Fruit fly (Drosophila melanogaster) whole organism, embryonic: Measurements from ENCODE around the gene BTBD9.

Experiments used
- B-H2 ChIP-seq: fragments of 200-800 bp; sonication (Bioruptor generic); optimal IDR thresholded peaks from 2 replicates; lab custom pipeline; 2018; ENCODE audit warnings: missing biosample characterization, mild to moderate bottlenecking, missing genetic modification characterization
- CG10321 ChIP-seq: fragments of 200-800 bp; sonication (Bioruptor generic); IDR thresholded peaks from 2 replicates; pipeline ENCODE4 v1.3.6; 2022; ENCODE audit warnings: missing biosample characterization, missing genetic modification characterization
- CG11093 ChIP-seq: fragments of 200-800 bp; sonication (Bioruptor generic); IDR thresholded peaks from 3 replicates; pipeline ENCODE4 v1.3.6; 2022; ENCODE audit warnings: missing biosample characterization, missing genetic modification characterization
- CG13624 ChIP-seq: fragments of 200-800 bp; sonication (Bioruptor generic); optimal IDR thresholded peaks from 2 replicates; lab custom pipeline; 2016; ENCODE audit warnings: missing biosample characterization, missing genetic modification characterization
- CG13775 ChIP-seq: fragments of 200-800 bp; sonication (Bioruptor generic); optimal IDR thresholded peaks from 3 replicates; lab custom pipeline; 2017; ENCODE audit warnings: missing biosample characterization, mild to moderate bottlenecking, missing genetic modification characterization
- CG13894 ChIP-seq: fragments of 200-800 bp; sonication (Bioruptor generic); optimal IDR thresholded peaks from 3 replicates; lab custom pipeline; 2018; ENCODE audit warnings: missing biosample characterization, mild to moderate bottlenecking, missing genetic modification characterization, moderate library complexity
- CG14965 ChIP-seq: fragments of 200-800 bp; sonication (Bioruptor generic); optimal IDR thresholded peaks from 2 replicates; lab custom pipeline; 2016; ENCODE audit warnings: missing biosample characterization, missing genetic modification characterization, borderline replicate concordance
- CG15269 ChIP-seq: fragments of 200-800 bp; sonication (Bioruptor generic); optimal IDR thresholded peaks from 2 replicates; lab custom pipeline; 2018; ENCODE audit warnings: missing biosample characterization, mild to moderate bottlenecking, missing genetic modification characterization, moderate library complexity
- CG15514 ChIP-seq: fragments of 200-800 bp; sonication (Bioruptor generic); optimal IDR thresholded peaks from 3 replicates; lab custom pipeline; 2017; ENCODE audit warnings: missing biosample characterization, missing genetic modification characterization, mild to moderate bottlenecking, moderate library complexity, missing genetic modification reagents
- CG16815 ChIP-seq: fragments of 200-800 bp; sonication (Bioruptor generic); optimal IDR thresholded peaks from 3 replicates; lab custom pipeline; 2017; ENCODE audit warnings: missing biosample characterization, mild to moderate bottlenecking, missing genetic modification characterization
- CG17802 ChIP-seq: fragments of 200-800 bp; sonication (Bioruptor generic); optimal IDR thresholded peaks from 2 replicates; lab custom pipeline; 2018; ENCODE audit warnings: missing biosample characterization, mild to moderate bottlenecking, missing genetic modification characterization, moderate library complexity
- CG17829 ChIP-seq: fragments of 200-800 bp; optimal IDR thresholded peaks from 2 replicates; lab custom pipeline; 2019; ENCODE audit warnings: missing biosample characterization, mild to moderate bottlenecking, missing genetic modification characterization, moderate library complexity
- CG3163 ChIP-seq: fragments of 200-800 bp; sonication (Bioruptor generic); optimal IDR thresholded peaks from 3 replicates; lab custom pipeline; 2016; ENCODE audit warnings: missing biosample characterization, missing genetic modification characterization
- CG32767 ChIP-seq: fragments of 200-800 bp; sonication (Bioruptor generic); IDR thresholded peaks from 2 replicates; pipeline ENCODE4 v1.3.6; 2022; ENCODE audit warnings: missing biosample characterization, missing genetic modification characterization
- CG34376 ChIP-seq: fragments of 200-800 bp; sonication (Bioruptor generic); optimal IDR thresholded peaks from 2 replicates; lab custom pipeline; 2018; ENCODE audit warnings: missing biosample characterization, mild to moderate bottlenecking, missing genetic modification characterization
- CG3838 ChIP-seq: fragments of 200-800 bp; sonication (Bioruptor generic); optimal IDR thresholded peaks from 3 replicates; lab custom pipeline; 2016; ENCODE audit warnings: missing biosample characterization, missing genetic modification characterization
- CG6175 ChIP-seq: fragments of 200-800 bp; sonication (Bioruptor generic); IDR thresholded peaks from 3 replicates; pipeline ENCODE4 v1.3.6; 2022; ENCODE audit warnings: missing biosample characterization, missing genetic modification characterization
- CG6854 ChIP-seq: fragments of 200-800 bp; sonication (Bioruptor generic); optimal IDR thresholded peaks from 3 replicates; lab custom pipeline; 2017; ENCODE audit warnings: missing biosample characterization, mild to moderate bottlenecking, missing genetic modification characterization
- CHES-1-like ChIP-seq: fragments of 200-800 bp; sonication (Bioruptor generic); optimal IDR thresholded peaks from 2 replicates; lab custom pipeline; 2016; ENCODE audit warnings: missing biosample characterization, missing genetic modification characterization
- Chrac-16 ChIP-seq: fragments of 200-800 bp; sonication (Bioruptor generic); optimal IDR thresholded peaks from 3 replicates; lab custom pipeline; 2016; ENCODE audit warnings: missing biosample characterization, missing genetic modification characterization
- D19A ChIP-seq: fragments of 200-800 bp; optimal IDR thresholded peaks from 3 replicates; lab custom pipeline; 2019; ENCODE audit warnings: missing biosample characterization, mild to moderate bottlenecking, missing genetic modification characterization, moderate library complexity
- Dbx ChIP-seq: fragments of 200-800 bp; sonication (Bioruptor generic); IDR thresholded peaks from 3 replicates; pipeline ENCODE4 v1.3.6; 2022; ENCODE audit warnings: missing biosample characterization, missing genetic modification characterization
- Dll ChIP-seq: fragments of 200-800 bp; sonication (Bioruptor generic); IDR thresholded peaks from 4 replicates; pipeline ENCODE4 v1.3.6; 2022; ENCODE audit warnings: missing biosample characterization, missing genetic modification characterization; ENCODE audit not compliant: partially characterized antibody
- Dref ChIP-seq: fragments of 200-800 bp; sonication (Bioruptor generic); IDR thresholded peaks from 2 replicates; pipeline ENCODE4 v1.3.6; 2022; ENCODE audit warnings: missing biosample characterization, missing genetic modification characterization
- HHEX ChIP-seq: fragments of 200-800 bp; sonication (Bioruptor generic); optimal IDR thresholded peaks from 3 replicates; lab custom pipeline; 2017; ENCODE audit warnings: missing biosample characterization, mild to moderate bottlenecking, missing genetic modification characterization, missing genetic modification reagents
- Med ChIP-seq: fragments of 200-800 bp; sonication (Bioruptor generic); peaks from one replicate; lab custom pipeline; 2016; ENCODE audit warnings: missing biosample characterization, missing genetic modification characterization, mild to moderate bottlenecking, inconsistent platforms, moderate library complexity
- Mes4 ChIP-seq: fragments of 200-800 bp; sonication (Bioruptor generic); optimal IDR thresholded peaks from 2 replicates; lab custom pipeline; 2016; ENCODE audit warnings: missing biosample characterization, missing genetic modification characterization
- Taf1 ChIP-seq: fragments of 200-800 bp; sonication (Bioruptor generic); IDR thresholded peaks from 2 replicates; pipeline ENCODE4 v1.3.6; 2022; ENCODE audit warnings: missing biosample characterization, missing genetic modification characterization
- ab ChIP-seq: fragments of 200-800 bp; sonication (Bioruptor generic); optimal IDR thresholded peaks from 2 replicates; lab custom pipeline; 2016; ENCODE audit warnings: missing biosample characterization, missing genetic modification characterization
- abd-A ChIP-seq: fragments of 200-800 bp; sonication (Bioruptor generic); optimal IDR thresholded peaks from 3 replicates; lab custom pipeline; 2019; ENCODE audit warnings: missing biosample characterization, mild to moderate bottlenecking, missing genetic modification characterization, moderate library complexity
- br ChIP-seq: fragments of >200 bp; optimal IDR thresholded peaks from 2 replicates; lab custom pipeline; 2017
- chinmo ChIP-seq: fragments of 200-800 bp; sonication (Bioruptor generic); IDR thresholded peaks from 4 replicates; pipeline ENCODE4 v1.3.6; 2022; ENCODE audit warnings: missing biosample characterization, missing genetic modification characterization; ENCODE audit not compliant: partially characterized antibody
- chn ChIP-seq: fragments of 200-800 bp; sonication (Bioruptor generic); optimal IDR thresholded peaks from 2 replicates; lab custom pipeline; 2016; ENCODE audit warnings: missing biosample characterization, missing genetic modification characterization
- disco-r ChIP-seq: fragments of 200-800 bp; sonication (Bioruptor generic); optimal IDR thresholded peaks from 2 replicates; lab custom pipeline; 2016; ENCODE audit warnings: missing biosample characterization, missing genetic modification characterization
- ewg ChIP-seq: fragments of 200-800 bp; sonication (Bioruptor generic); optimal IDR thresholded peaks from 3 replicates; lab custom pipeline; 2017; ENCODE audit warnings: mild to moderate bottlenecking, missing biosample characterization, missing genetic modification reagents, missing genetic modification characterization
- fru ChIP-seq: fragments of >200 bp; optimal IDR thresholded peaks from 2 replicates; lab custom pipeline; 2017
- fu2 ChIP-seq: fragments of 200-800 bp; sonication (Bioruptor generic); optimal IDR thresholded peaks from 2 replicates; lab custom pipeline; 2016; ENCODE audit warnings: missing biosample characterization, missing genetic modification characterization
- h ChIP-seq: fragments of >200 bp; optimal IDR thresholded peaks from 2 replicates; lab custom pipeline; 2017
- ind ChIP-seq: fragments of 200-800 bp; sonication (Bioruptor generic); optimal IDR thresholded peaks from 3 replicates; lab custom pipeline; 2016; ENCODE audit warnings: missing biosample characterization, missing genetic modification characterization
- jing ChIP-seq: fragments of 200-800 bp; sonication (Bioruptor generic); optimal IDR thresholded peaks from 2 replicates; lab custom pipeline; 2018; ENCODE audit warnings: missing biosample characterization, mild to moderate bottlenecking, missing genetic modification characterization
- kay ChIP-seq: fragments of 200-800 bp; sonication (Bioruptor generic); optimal IDR thresholded peaks from 2 replicates; lab custom pipeline; 2016; ENCODE audit warnings: missing biosample characterization, missing genetic modification characterization
- klu ChIP-seq: fragments of 200-800 bp; sonication (Bioruptor generic); IDR thresholded peaks from 2 replicates; pipeline ENCODE4 v1.3.6; 2022; ENCODE audit warnings: missing biosample characterization, missing genetic modification characterization
- lilli ChIP-seq: fragments of 200-800 bp; sonication (Bioruptor generic); optimal IDR thresholded peaks from 3 replicates; lab custom pipeline; 2016; ENCODE audit warnings: missing biosample characterization, missing genetic modification characterization
- mirr ChIP-seq: fragments of 200-800 bp; sonication (Bioruptor generic); optimal IDR thresholded peaks from 3 replicates; lab custom pipeline; 2018; ENCODE audit warnings: missing biosample characterization, mild to moderate bottlenecking, missing genetic modification characterization
- p53 ChIP-seq: fragments of 200-800 bp; sonication (Bioruptor generic); optimal IDR thresholded peaks from 2 replicates; lab custom pipeline; 2016; ENCODE audit warnings: missing biosample characterization, missing genetic modification characterization
- rib ChIP-seq: fragments of 200-800 bp; sonication (Bioruptor generic); IDR thresholded peaks from 2 replicates; pipeline ENCODE4 v1.3.6; 2022; ENCODE audit warnings: missing biosample characterization, missing genetic modification characterization
- sc ChIP-seq, 3 experiments: fragments of >200 bp in 2 of 3; fragments of 200-800 bp in 1 of 3; sonication (Bioruptor generic) in 1 of 3; optimal IDR thresholded peaks; 2 replicates in 2 of 3; 3 replicates in 1 of 3; lab custom pipeline; 2017; ENCODE audit warnings: mild to moderate bottlenecking in 1 of 3, missing biosample characterization in 1 of 3, missing genetic modification characterization in 1 of 3, missing genetic modification reagents in 1 of 3
- scrt ChIP-seq: fragments of 200-800 bp; sonication (Bioruptor generic); optimal IDR thresholded peaks from 2 replicates; lab custom pipeline; 2018; ENCODE audit warnings: missing biosample characterization, mild to moderate bottlenecking, missing genetic modification characterization, moderate library complexity
- tgo ChIP-seq: fragments of 200-800 bp; sonication (Bioruptor generic); IDR thresholded peaks from 3 replicates; pipeline ENCODE4 v1.3.6; 2022; ENCODE audit warnings: missing biosample characterization, missing genetic modification characterization
- tll ChIP-seq, 2 experiments: fragments of 200-800 bp in 1 of 2; fragments of >200 bp in 1 of 2; sonication (Bioruptor generic) in 1 of 2; optimal IDR thresholded peaks; 2 replicates each; lab custom pipeline; 2017 to 2019; ENCODE audit warnings: missing biosample characterization in 2 of 2, missing genetic modification characterization in 2 of 2, mild to moderate bottlenecking in 1 of 2, moderate library complexity in 1 of 2
- vvl ChIP-seq: fragments of 200-800 bp; sonication (Bioruptor generic); IDR thresholded peaks from 2 replicates; pipeline ENCODE4 v1.3.6; 2022; ENCODE audit warnings: missing biosample characterization, missing genetic modification characterization

BTBD9 gene

DNA sequence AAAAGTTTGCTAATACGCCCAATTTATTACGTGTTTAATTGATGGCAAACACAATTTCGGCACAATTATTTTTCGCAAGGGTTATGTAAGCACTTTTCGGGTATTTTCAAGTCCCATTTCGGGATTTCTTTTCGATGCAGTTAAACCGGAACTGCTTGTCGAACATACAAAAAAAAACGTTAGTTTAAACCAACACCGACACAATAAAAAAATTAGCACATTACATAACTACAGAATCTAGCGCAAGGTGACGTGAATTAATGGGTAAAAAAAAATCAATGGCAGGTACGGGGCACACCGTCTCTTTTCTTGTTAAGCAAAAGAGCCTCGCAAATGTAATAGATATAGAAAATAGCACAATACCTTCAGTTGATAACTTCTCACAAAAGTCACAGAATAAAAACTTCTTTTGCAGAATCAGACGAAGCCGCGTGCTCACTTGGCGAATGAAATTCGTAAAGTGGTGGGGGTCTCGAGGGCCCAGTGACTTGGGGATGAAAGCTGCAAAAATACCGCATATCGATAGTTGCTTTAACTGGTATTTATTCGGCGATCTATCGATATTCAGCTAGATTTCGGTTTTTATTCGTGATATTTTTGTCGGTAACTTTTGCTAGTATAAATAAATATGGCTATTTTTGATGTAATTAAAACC is 18.2 kb downstream of the BTBD9 start, which contains the start of the genes Ant2 and sesB (continued):
- TF ChIP-seq CG17802 (tag; lab: Kevin White, UChicago) (no peak), CG10321 (GFP tag; lab: Robert Waterston, UW) (no peak), Dll (peak; percentile 80), chinmo (GFP tag; lab: Robert Waterston, UW) (peak; percentile 39; the same call in 1 of the 4 replicates), CG13775 (GFP tag; lab: Kevin White, UChicago) (no peak), CG32767 (no peak), abd-A (tag; lab: Kevin White, UChicago) (no peak), jing (no peak), vvl (GFP tag; lab: Robert Waterston, UW) (no peak), CG15269 (tag; lab: Kevin White, UChicago) (peak; percentile 3), CG17829 (no peak), Med (GFP tag; lab: Kevin White, UChicago) (no peak), h (lab: Kevin White, UChicago) (no peak), Chrac-16 (no peak), ind (GFP tag; lab: Kevin White, UChicago) (no peak), Dref (GFP tag; lab: Robert Waterston, UW) (peak; percentile 76), CG13624 (GFP tag; lab: Kevin White, UChicago) (no peak), CG14965 (GFP tag; lab: Kevin White, UChicago) (no peak), br (lab: Kevin White, UChicago) (no peak), Mes4 (GFP tag; lab: Kevin White, UChicago) (peak; percentile 18), CG16815 (GFP tag; lab: Kevin White, UChicago) (no peak), CG3838 (no peak), disco-r (GFP tag; lab: Kevin White, UChicago) (no peak), kay (no peak), Dbx (GFP tag; lab: Robert Waterston, UW) (no peak; the same call in 2 of the 3 replicates), CG6175 (GFP tag; lab: Robert Waterston, UW) (no peak), CG11093 (GFP tag; lab: Robert Waterston, UW) (no peak), CG13894 (tag; lab: Kevin White, UChicago) (peak; percentile 5), CG3163 (no peak), klu (GFP tag; lab: Robert Waterston, UW) (no peak), tll (GFP tag; optimal IDR thresholded peaks at IDR 0.05; lab: Kevin White, UChicago) (no peak), lilli (GFP tag; lab: Kevin White, UChicago) (peak; percentile 60), D19A (tag; lab: Kevin White, UChicago) (no peak), fru (lab: Kevin White, UChicago) (no peak), rib (GFP tag; lab: Robert Waterston, UW) (no peak), Taf1 (GFP tag; lab: Robert Waterston, UW) (no peak), fu2 (GFP tag; lab: Kevin White, UChicago) (no peak), CHES-1-like (GFP tag; lab: Kevin White, UChicago) (no peak), chn (GFP tag; lab: Kevin White, UChicago) (no peak), p53 (GFP tag; lab: Kevin White, UChicago) (no peak), ewg (no peak), CG6854 (GFP tag; lab: Kevin White, UChicago) (no peak), scrt (GFP tag; lab: Kevin White, UChicago) (peak; percentile 5), mirr (no peak), CG34376 (GFP tag; lab: Kevin White, UChicago) (no peak), HHEX (GFP tag; lab: Kevin White, UChicago) (no peak), sc (optimal IDR thresholded peaks at IDR 0.05; lab: Kevin White, UChicago) (no peak), sc (GFP tag; optimal IDR thresholded peaks at IDR 0.05; lab: Kevin White, UChicago) (no peak), CG15514 (GFP tag; lab: Kevin White, UChicago) (peak; percentile 43), B-H2 (GFP tag; lab: Kevin White, UChicago) (no peak), ab (GFP tag; lab: Kevin White, UChicago) (no peak), tgo (no peak)
